Fruit fly (Drosophila melanogaster) whole organism, embryonic: ENCODE results near the gene lbl.

Experiments
- Awh ChIP-seq: fragments of 200-800 bp; sonication (Bioruptor generic); IDR thresholded peaks from 2 replicates; pipeline ENCODE4, ENCODE4 v1.3.6; 2022; ENCODE audit warnings: missing biosample characterization, missing genetic modification characterization
- C15 ChIP-seq: fragments of 200-800 bp; sonication (Bioruptor generic); IDR thresholded peaks from 3 replicates; pipeline ENCODE4 v1.3.6; 2022; ENCODE audit warnings: missing biosample characterization, missing genetic modification characterization
- CG10654 ChIP-seq: fragments of 200-800 bp; sonication (Bioruptor generic); optimal IDR thresholded peaks from 2 replicates; lab custom pipeline; 2016; ENCODE audit warnings: missing biosample characterization, missing genetic modification characterization
- CG11504 ChIP-seq: fragments of 200-800 bp; sonication (Bioruptor generic); optimal IDR thresholded peaks from 3 replicates; lab custom pipeline; 2019; ENCODE audit warnings: missing biosample characterization, mild to moderate bottlenecking, missing genetic modification characterization, moderate library complexity
- CG11695 ChIP-seq: fragments of 200-800 bp; sonication (Bioruptor generic); IDR thresholded peaks from 3 replicates; pipeline ENCODE4 v1.3.6; 2022; ENCODE audit warnings: missing biosample characterization, missing genetic modification characterization
- CG1529 ChIP-seq: fragments of 200-800 bp; sonication (Bioruptor generic); optimal IDR thresholded peaks from 3 replicates; lab custom pipeline; 2018; ENCODE audit warnings: missing biosample characterization, missing genetic modification characterization
- CG17612 ChIP-seq: fragments of 200-800 bp; sonication (Bioruptor generic); IDR thresholded peaks from 2 replicates; pipeline ENCODE4 v1.3.6; 2022; ENCODE audit warnings: missing biosample characterization, missing genetic modification characterization
- CG17829 ChIP-seq: fragments of 200-800 bp; optimal IDR thresholded peaks from 2 replicates; lab custom pipeline; 2019; ENCODE audit warnings: missing biosample characterization, mild to moderate bottlenecking, missing genetic modification characterization, moderate library complexity
- CG17912 ChIP-seq: fragments of 200-800 bp; sonication (Bioruptor generic); optimal IDR thresholded peaks from 2 replicates; lab custom pipeline; 2018; ENCODE audit warnings: missing biosample characterization, mild to moderate bottlenecking, missing genetic modification characterization
- CG1792 ChIP-seq: fragments of 200-800 bp; sonication (Bioruptor generic); optimal IDR thresholded peaks from 2 replicates; lab custom pipeline; 2016; ENCODE audit warnings: missing biosample characterization, missing genetic modification characterization
- CG2129 ChIP-seq: fragments of 200-800 bp; sonication (Bioruptor generic); IDR thresholded peaks from 2 replicates; pipeline ENCODE4 v1.3.6; 2022; ENCODE audit warnings: missing biosample characterization, missing genetic modification characterization; ENCODE audit not compliant: partially characterized antibody
- CG30403 ChIP-seq: fragments of 200-800 bp; sonication (Bioruptor generic); optimal IDR thresholded peaks from 3 replicates; lab custom pipeline; 2016; ENCODE audit warnings: missing biosample characterization, missing genetic modification characterization
- CG3065 ChIP-seq: fragments of 200-800 bp; sonication (Bioruptor generic); optimal IDR thresholded peaks from 2 replicates; lab custom pipeline; 2016; ENCODE audit warnings: missing biosample characterization, missing genetic modification characterization
- CG32532 ChIP-seq: fragments of 200-800 bp; sonication (Bioruptor generic); IDR thresholded peaks from 2 replicates; pipeline ENCODE4 v1.3.6; 2022; ENCODE audit warnings: missing biosample characterization, missing genetic modification characterization
- CG3995 ChIP-seq: fragments of 200-800 bp; sonication (Bioruptor generic); optimal IDR thresholded peaks from 3 replicates; lab custom pipeline; 2016; ENCODE audit warnings: missing biosample characterization, missing genetic modification characterization
- CG4820 ChIP-seq: fragments of 200-800 bp; sonication (Bioruptor generic); optimal IDR thresholded peaks from 3 replicates; lab custom pipeline; 2016; ENCODE audit warnings: missing biosample characterization, missing genetic modification characterization
- CG7963 ChIP-seq: fragments of 200-800 bp; sonication (Bioruptor generic); IDR thresholded peaks from 3 replicates; pipeline ENCODE4 v1.3.6; 2022; ENCODE audit warnings: missing biosample characterization, missing genetic modification characterization; ENCODE audit not compliant: partially characterized antibody
- D19B ChIP-seq: fragments of 200-800 bp; sonication (Bioruptor generic); optimal IDR thresholded peaks from 2 replicates; lab custom pipeline; 2017; ENCODE audit warnings: missing biosample characterization, mild to moderate bottlenecking, missing genetic modification characterization
- Dip3 ChIP-seq: fragments of 200-800 bp; sonication (Bioruptor generic); optimal IDR thresholded peaks from 3 replicates; lab custom pipeline; 2016; ENCODE audit warnings: missing biosample characterization, missing genetic modification characterization
- Fer2 ChIP-seq: fragments of 200-800 bp; sonication (Bioruptor generic); optimal IDR thresholded peaks from 2 replicates; lab custom pipeline; 2018; ENCODE audit warnings: missing biosample characterization, mild to moderate bottlenecking, missing genetic modification characterization, moderate library complexity
- HLH54F ChIP-seq: fragments of 200-800 bp; sonication (Bioruptor generic); optimal IDR thresholded peaks from 3 replicates; lab custom pipeline; 2016; ENCODE audit warnings: missing biosample characterization, missing genetic modification characterization
- HLHmδ ChIP-seq: fragments of 200-800 bp; sonication (Bioruptor generic); optimal IDR thresholded peaks from 2 replicates; lab custom pipeline; 2018; ENCODE audit warnings: missing biosample characterization, mild to moderate bottlenecking, missing genetic modification characterization, moderate library complexity
- Hr51 ChIP-seq, 2 experiments: fragments of 200-800 bp; sonication (Bioruptor generic); optimal IDR thresholded peaks; 2 replicates in 1 of 2; 3 replicates in 1 of 2; lab custom pipeline; 2016 to 2018; ENCODE audit warnings: missing biosample characterization in 2 of 2, missing genetic modification characterization in 2 of 2, mild to moderate bottlenecking in 1 of 2, moderate library complexity in 1 of 2
- MESR4 ChIP-seq: fragments of 200-800 bp; sonication (Bioruptor generic); optimal IDR thresholded peaks from 2 replicates; lab custom pipeline; 2018; ENCODE audit warnings: missing biosample characterization, mild to moderate bottlenecking, missing genetic modification characterization, moderate library complexity
- MTF-1 ChIP-seq: fragments of 200-800 bp; sonication (Bioruptor generic); optimal IDR thresholded peaks from 2 replicates; lab custom pipeline; 2018; ENCODE audit warnings: missing biosample characterization, mild to moderate bottlenecking, missing genetic modification characterization, borderline replicate concordance
- Oli ChIP-seq: fragments of 200-800 bp; sonication (Bioruptor generic); optimal IDR thresholded peaks from 2 replicates; lab custom pipeline; 2018; ENCODE audit warnings: missing biosample characterization, mild to moderate bottlenecking, missing genetic modification characterization, moderate library complexity
- Ravus ChIP-seq: fragments of 200-800 bp; sonication (Bioruptor generic); IDR thresholded peaks from 2 replicates; pipeline ENCODE4 v1.3.6; 2022; ENCODE audit warnings: missing biosample characterization, missing genetic modification characterization
- Ssrp ChIP-seq: fragments of 200-800 bp; sonication (Bioruptor generic); optimal IDR thresholded peaks from 2 replicates; lab custom pipeline; 2018; ENCODE audit warnings: missing biosample characterization, mild to moderate bottlenecking, missing genetic modification characterization, moderate library complexity
- Xbp1 ChIP-seq: fragments of 200-800 bp; sonication (Bioruptor generic); optimal IDR thresholded peaks from 3 replicates; lab custom pipeline; 2016; ENCODE audit warnings: missing biosample characterization, mild to moderate bottlenecking, missing genetic modification characterization
- ac ChIP-seq: fragments of 200-800 bp; sonication (Bioruptor generic); optimal IDR thresholded peaks from 3 replicates; lab custom pipeline; 2017; ENCODE audit warnings: missing biosample characterization, mild to moderate bottlenecking, missing genetic modification characterization
- ase ChIP-seq: fragments of 200-800 bp; sonication (Bioruptor generic); IDR thresholded peaks from 3 replicates; pipeline ENCODE4 v1.3.6; 2022; ENCODE audit warnings: missing biosample characterization, missing genetic modification characterization
- corto ChIP-seq: fragments of 200-800 bp; sonication (Bioruptor generic); optimal IDR thresholded peaks from 2 replicates; lab custom pipeline; 2016; ENCODE audit warnings: missing biosample characterization, mild to moderate bottlenecking, missing genetic modification characterization, moderate library complexity
- dan ChIP-seq: fragments of 200-800 bp; sonication (Bioruptor generic); IDR thresholded peaks from 2 replicates; pipeline ENCODE4 v1.3.6; 2022; ENCODE audit warnings: missing biosample characterization, missing genetic modification characterization
- disco-r ChIP-seq: fragments of 200-800 bp; sonication (Bioruptor generic); optimal IDR thresholded peaks from 2 replicates; lab custom pipeline; 2016; ENCODE audit warnings: missing biosample characterization, missing genetic modification characterization
- dpn ChIP-seq, 2 experiments: fragments of 200-800 bp; sonication (Bioruptor generic); optimal IDR thresholded peaks; 3 replicates each; lab custom pipeline; 2016; ENCODE audit warnings: missing biosample characterization in 2 of 2, missing genetic modification characterization in 2 of 2
- eyg ChIP-seq: fragments of 200-800 bp; sonication (Bioruptor generic); optimal IDR thresholded peaks from 3 replicates; lab custom pipeline; 2016; ENCODE audit warnings: missing biosample characterization, missing genetic modification characterization
- fd64A ChIP-seq: fragments of 200-800 bp; sonication (Bioruptor generic); optimal IDR thresholded peaks from 3 replicates; lab custom pipeline; 2018; ENCODE audit warnings: missing biosample characterization, mild to moderate bottlenecking, missing genetic modification characterization
- gce ChIP-seq: fragments of 200-800 bp; sonication (Bioruptor generic); IDR thresholded peaks from 3 replicates; pipeline ENCODE4 v1.3.6; 2022; ENCODE audit warnings: missing biosample characterization, missing genetic modification characterization
- gro ChIP-seq: fragments of 200-800 bp; sonication (Bioruptor generic); optimal IDR thresholded peaks from 2 replicates; lab custom pipeline; 2016; ENCODE audit warnings: missing biosample characterization, missing genetic modification characterization
- gsb-n ChIP-seq: fragments of 200-800 bp; sonication (Bioruptor generic); optimal IDR thresholded peaks from 3 replicates; lab custom pipeline; 2018; ENCODE audit warnings: missing biosample characterization, mild to moderate bottlenecking, missing genetic modification characterization
- h ChIP-seq: fragments of >200 bp; optimal IDR thresholded peaks from 2 replicates; lab custom pipeline; 2017
- lmd ChIP-seq: fragments of 200-800 bp; sonication (Bioruptor generic); IDR thresholded peaks from 2 replicates; pipeline ENCODE4 v1.3.6; 2022; ENCODE audit warnings: missing biosample characterization, missing genetic modification characterization
- mld ChIP-seq: fragments of 200-800 bp; sonication (Bioruptor generic); IDR thresholded peaks from 3 replicates; pipeline ENCODE4 v1.3.6; 2022; ENCODE audit warnings: missing biosample characterization, missing genetic modification characterization; ENCODE audit not compliant: partially characterized antibody
- run ChIP-seq: fragments of 200-800 bp; sonication (Bioruptor generic); optimal IDR thresholded peaks from 3 replicates; lab custom pipeline; 2018; ENCODE audit warnings: missing biosample characterization, mild to moderate bottlenecking, missing genetic modification characterization
- sens-2 ChIP-seq: fragments of 200-800 bp; sonication (Bioruptor generic); IDR thresholded peaks from 2 replicates; pipeline ENCODE4 v1.3.6; 2022; ENCODE audit warnings: missing biosample characterization, missing genetic modification characterization
- tap ChIP-seq: fragments of 200-800 bp; optimal IDR thresholded peaks from 3 replicates; lab custom pipeline; 2019; ENCODE audit warnings: missing biosample characterization, mild to moderate bottlenecking, missing genetic modification characterization, moderate library complexity
- tgo ChIP-seq: fragments of 200-800 bp; sonication (Bioruptor generic); IDR thresholded peaks from 3 replicates; pipeline ENCODE4 v1.3.6; 2022; ENCODE audit warnings: missing biosample characterization, missing genetic modification characterization
- tio ChIP-seq: fragments of 200-800 bp; sonication (Bioruptor generic); optimal IDR thresholded peaks from 2 replicates; lab custom pipeline; 2017; ENCODE audit warnings: missing biosample characterization, missing genetic modification characterization, inconsistent platforms
- twi ChIP-seq: fragments of 200-800 bp; optimal IDR thresholded peaks from 2 replicates; lab custom pipeline; 2019; ENCODE audit warnings: missing biosample characterization, mild to moderate bottlenecking, missing genetic modification characterization, moderate library complexity
- vnd ChIP-seq: fragments of 200-800 bp; sonication (Bioruptor generic); IDR thresholded peaks from 3 replicates; pipeline ENCODE4 v1.3.6; 2022; ENCODE audit warnings: missing biosample characterization, missing genetic modification characterization; ENCODE audit not compliant: partially characterized antibody
- z ChIP-seq: fragments of 200-800 bp; sonication (Bioruptor generic); IDR thresholded peaks from 3 replicates; pipeline ENCODE4 v1.3.6; 2022; ENCODE audit warnings: missing biosample characterization, missing genetic modification characterization

Gene lbl

DNA sequence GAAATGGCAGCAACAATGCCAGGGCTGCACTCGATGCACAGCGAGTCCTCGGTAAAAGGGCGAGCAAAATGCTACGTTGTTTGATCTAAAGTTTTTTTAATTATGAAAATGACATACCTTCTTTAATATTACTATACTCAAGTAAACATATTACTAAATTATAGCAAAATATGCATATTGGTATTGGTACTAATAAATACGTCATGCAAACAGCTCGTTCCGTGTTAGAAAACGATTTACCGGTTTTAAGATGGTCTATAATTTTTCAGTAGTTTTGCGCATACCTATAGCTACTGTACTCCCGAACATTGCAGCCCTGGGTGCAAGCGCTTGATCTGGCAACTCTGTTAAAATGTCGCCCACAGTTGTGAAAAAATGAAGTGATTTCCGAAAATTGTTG is 68.7 kb downstream of the lbl start (continued):
- peak; percentile 56 for TF ChIP-seq ac (GFP tag; lab: Kevin White, UChicago)
- peak; percentile 94 for TF ChIP-seq CG11504
- peak; percentile 95 for TF ChIP-seq Oli (tag; lab: Kevin White, UChicago)
- TF ChIP-seq fd64A (GFP tag; lab: Kevin White, UChicago), result peak; percentile 68
- TF ChIP-seq Xbp1, result peak; percentile 98
- peak; percentile 87 for TF ChIP-seq gsb-n
- TF ChIP-seq eyg, result peak; percentile 80
- peak; percentile 86 for TF ChIP-seq ase (GFP tag; lab: Robert Waterston, UW)
- no peak for TF ChIP-seq z (GFP tag; lab: Robert Waterston, UW)
- peak; percentile 98 for TF ChIP-seq lmd (GFP tag; lab: Robert Waterston, UW)
- TF ChIP-seq CG10654 (GFP tag; lab: Kevin White, UChicago), result peak; percentile 92
- peak; percentile 91 for TF ChIP-seq CG17912 (GFP tag; lab: Kevin White, UChicago)
- peak; percentile 97 for TF ChIP-seq Fer2 (tag; lab: Kevin White, UChicago)
- TF ChIP-seq CG17829 (tag; lab: Kevin White, UChicago), result peak; percentile 95
- peak; percentile 93 for TF ChIP-seq gro (GFP tag; lab: Kevin White, UChicago)
- TF ChIP-seq dpn (GFP tag; optimal IDR thresholded peaks at IDR 0.05; lab: Kevin White, UChicago), result peak; percentile 95 to 96
- TF ChIP-seq CG1792 (GFP tag; lab: Kevin White, UChicago), result peak; percentile 88
- peak; percentile 85 for TF ChIP-seq disco-r (GFP tag; lab: Kevin White, UChicago)
- peak; percentile 94 for TF ChIP-seq twi
- no peak for TF ChIP-seq tap (tag; lab: Kevin White, UChicago)
- no peak for TF ChIP-seq HLHmδ
- peak; percentile 94 for TF ChIP-seq Dip3 (GFP tag; lab: Kevin White, UChicago)
- peak; percentile 98 for TF ChIP-seq CG30403 (GFP tag; lab: Kevin White, UChicago)
- TF ChIP-seq Ravus (GFP tag; lab: Robert Waterston, UW), result peak; percentile 75
- no peak for TF ChIP-seq vnd (GFP tag; lab: Robert Waterston, UW)
- TF ChIP-seq CG1529 (GFP tag; lab: Kevin White, UChicago), result peak; percentile 87
- peak; percentile 97 for TF ChIP-seq HLH54F (GFP tag; lab: Kevin White, UChicago)
- peak; percentile 79 for TF ChIP-seq corto (GFP tag; lab: Kevin White, UChicago)
- peak; percentile 68 for TF ChIP-seq MTF-1 (GFP tag; lab: Kevin White, UChicago)
- peak; percentile 91 for TF ChIP-seq CG3065
- TF ChIP-seq tgo (GFP tag; lab: Robert Waterston, UW), result peak; percentile 95
- TF ChIP-seq CG17612 (GFP tag; lab: Robert Waterston, UW), result peak; percentile 84
- TF ChIP-seq CG32532 (GFP tag; lab: Robert Waterston, UW), result peak; percentile 94
- TF ChIP-seq MESR4, result no peak
- no peak; the same call in 1 of the 2 replicates for TF ChIP-seq sens-2 (GFP tag; lab: Robert Waterston, UW)
- TF ChIP-seq CG2129, result no peak
- TF ChIP-seq D19B (GFP tag; lab: Kevin White, UChicago), result peak; percentile 89
- TF ChIP-seq CG7963 (GFP tag; lab: Robert Waterston, UW), result no peak
- TF ChIP-seq mld (GFP tag; lab: Robert Waterston, UW), result no peak
- TF ChIP-seq Awh, result peak; percentile 73
- TF ChIP-seq gce, result peak; percentile 65; the same call in 1 of the 3 replicates
- no peak for TF ChIP-seq h
- peak; percentile 93 to 94 for TF ChIP-seq Hr51 (GFP tag; optimal IDR thresholded peaks at IDR 0.05; lab: Kevin White, UChicago)
- TF ChIP-seq dan, result peak; percentile 81
- TF ChIP-seq run (tag; lab: Kevin White, UChicago), result no peak
- peak; percentile 92 for TF ChIP-seq CG11695 (GFP tag; lab: Robert Waterston, UW)
- peak; percentile 96 for TF ChIP-seq tio (GFP tag; lab: Kevin White, UChicago)
- peak; percentile 93 for TF ChIP-seq Ssrp (tag; lab: Kevin White, UChicago)
- peak; percentile 93 for TF ChIP-seq CG4820 (GFP tag; lab: Kevin White, UChicago)
- peak; percentile 75; the same call in 2 of the 3 replicates for TF ChIP-seq C15 (GFP tag; lab: Robert Waterston, UW)
- peak; percentile 87 for TF ChIP-seq CG3995
